Fruit fly (Drosophila melanogaster) Kc167 (cell line): ENCODE measurements around the gene Ibf1.

Experiments
- Myc ChIP-seq: fragments of >200 bp; optimal IDR thresholded peaks from 2 replicates; lab custom pipeline; 2017; ENCODE audit warnings: missing external identifiers
- Sin3A ChIP-seq: fragments of >200 bp; optimal IDR thresholded peaks from 2 replicates; lab custom pipeline; 2018; ENCODE audit warnings: missing external identifiers
- h ChIP-seq: fragments of >200 bp; optimal IDR thresholded peaks from 3 replicates; lab custom pipeline; 2018; ENCODE audit warnings: missing external identifiers
- insv ChIP-seq: fragments of >200 bp; optimal IDR thresholded peaks from 3 replicates; lab custom pipeline; 2018; ENCODE audit warnings: missing external identifiers
- psq ChIP-seq: fragments of >200 bp; optimal IDR thresholded peaks from 2 replicates; lab custom pipeline; 2017; ENCODE audit warnings: missing external identifiers
- ttk ChIP-seq: sonication (Bioruptor generic); optimal IDR thresholded peaks from 2 replicates; lab custom pipeline; 2017; ENCODE audit warnings: missing external identifiers

Gene Ibf1

DNA sequence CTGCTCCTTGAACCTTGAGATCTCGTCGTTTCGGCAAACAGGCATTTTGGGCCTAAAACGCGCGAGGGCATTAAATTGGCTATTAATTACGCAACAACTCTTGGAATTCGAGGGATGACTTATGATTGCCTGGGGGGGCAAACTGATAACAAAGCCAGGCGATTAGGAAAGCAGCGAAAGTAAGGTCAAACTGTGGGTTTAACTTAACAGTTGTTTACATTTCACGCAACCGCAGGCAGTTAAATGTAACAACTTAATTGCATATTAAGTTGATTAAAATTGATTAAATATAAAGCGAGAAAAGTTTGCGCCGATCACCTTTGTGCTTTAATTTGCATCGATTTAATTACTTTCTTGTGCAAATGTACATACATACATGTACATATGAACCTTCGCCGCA is 28.9 kb downstream of the Ibf1 start:
- no peak for TF ChIP-seq insv (lab: Kevin White, UChicago)
- no peak for TF ChIP-seq psq (lab: Kevin White, UChicago)
- no peak for TF ChIP-seq Sin3A (lab: Kevin White, UChicago)
- TF ChIP-seq ttk (lab: Kevin White, UChicago), result no peak
- TF ChIP-seq Myc (lab: Kevin White, UChicago), result no peak
- no peak for TF ChIP-seq h (lab: Kevin White, UChicago)

dm6 chr3R:9297163-9297562 is 38.4 kb downstream of the Ibf1 start:
- no peak for TF ChIP-seq Sin3A (lab: Kevin White, UChicago)
- TF ChIP-seq psq (lab: Kevin White, UChicago), result no peak
- no peak for TF ChIP-seq Myc (lab: Kevin White, UChicago)
- TF ChIP-seq h (lab: Kevin White, UChicago), result no peak
- TF ChIP-seq insv (lab: Kevin White, UChicago), result no peak
- TF ChIP-seq ttk (lab: Kevin White, UChicago), result no peak
